Fruit fly (Drosophila melanogaster): ENCODE data around the gene CG17477.

DNA sequence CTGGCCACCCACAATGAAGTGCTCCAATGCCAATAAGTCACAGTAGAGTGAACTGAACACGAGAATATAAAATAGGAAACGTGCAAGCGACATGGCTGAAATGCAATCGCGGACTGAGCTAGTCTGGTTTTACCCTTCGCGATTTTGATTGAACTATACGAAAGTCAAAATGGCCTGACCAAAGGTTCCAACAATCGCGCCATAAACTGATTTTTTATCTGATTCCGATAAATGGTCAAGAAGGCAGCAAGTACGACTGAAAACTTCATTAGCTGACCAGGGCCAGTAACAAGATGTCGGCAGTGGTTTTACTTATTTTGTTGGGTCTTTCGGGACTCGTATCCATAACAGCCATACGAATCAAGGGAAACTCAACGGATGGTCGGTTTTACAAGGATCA, at the start of gene CG17477, which contains the start of gene CG31269:
- TF ChIP-seq tj (GFP tag; optimal IDR thresholded peaks at IDR 0.05) (no peak), CG14711 (tag; optimal IDR thresholded peaks at IDR 0.05) (no peak), pad (GFP tag; optimal IDR thresholded peaks at IDR 0.05) (no peak), toe (GFP tag; optimal IDR thresholded peaks at IDR 0.05) (no peak), CG12768 (GFP tag; optimal IDR thresholded peaks at IDR 0.05) (no peak)

Measured in whole organism, adult.